Fruit fly (Drosophila melanogaster): Measurements from ENCODE around the gene CG9776.

Gene CG9776

dm6 chr3R:4382165-4382564 is 48.3 kb upstream of the CG9776 start:
- TF ChIP-seq svp (GFP tag): peak; percentile 91
- TF ChIP-seq CG15336 (GFP tag; IDR thresholded peaks at IDR 0.05): no peak

- TF ChIP-seq CG1621 (tag; optimal IDR thresholded peaks at IDR 0.05) (no peak), CG3032 (tag; optimal IDR thresholded peaks at IDR 0.05) (no peak), svp (GFP tag) (peak; percentile 51), Hr4 (GFP tag; optimal IDR thresholded peaks at IDR 0.05) (no peak), vri (GFP tag; optimal IDR thresholded peaks at IDR 0.05) (peak; percentile 15), esn (GFP tag; optimal IDR thresholded peaks at IDR 0.05) (peak; percentile 29), fkh (GFP tag; optimal IDR thresholded peaks at IDR 0.05) (peak; percentile 38), CG15336 (GFP tag; IDR thresholded peaks at IDR 0.05) (0 out of 2 replicates have a peak, but pooled peaks have one; percentile 25), Ets96B (tag; optimal IDR thresholded peaks at IDR 0.05) (no peak), ss (GFP tag; optimal IDR thresholded peaks at IDR 0.05) (no peak), net (GFP tag; optimal IDR thresholded peaks at IDR 0.05) (no peak), Eip78C (GFP tag) (peak; percentile 50), eg (GFP tag; IDR thresholded peaks at IDR 0.05) (no peak)
These were observed 47.4 kb upstream of the CG9776 start, which contains the start of gene Cont for dm6 chr3R:4381079-4381919. Cont (plus strand) TSS chr3R:4381306.

dm6 chr3R:4378363-4379354 is 44.8 kb upstream of the CG9776 start, which contains the start of gene Sfxn1-3:
Sfxn1-3 (plus strand) TSS chr3R:4378600.
- TF ChIP-seq Met (GFP tag; optimal IDR thresholded peaks at IDR 0.05) (peak; percentile 54), CG1621 (tag; optimal IDR thresholded peaks at IDR 0.05) (no peak), OdsH (GFP tag; optimal IDR thresholded peaks at IDR 0.05) (no peak), CG6854 (GFP tag; optimal IDR thresholded peaks at IDR 0.05) (peak; percentile 90), esn (GFP tag; optimal IDR thresholded peaks at IDR 0.05) (peak; percentile 64), lz (GFP tag; optimal IDR thresholded peaks at IDR 0.05) (peak; percentile 37), Hr38 (GFP tag; optimal IDR thresholded peaks at IDR 0.05) (no peak), fd59A (GFP tag; optimal IDR thresholded peaks at IDR 0.05) (no peak), spab (GFP tag; optimal IDR thresholded peaks at IDR 0.05) (no peak), Eip75B (GFP tag; optimal IDR thresholded peaks at IDR 0.05) (no peak), Smox (GFP tag; optimal IDR thresholded peaks at IDR 0.05) (peak; percentile 34), CG8319 (GFP tag; optimal IDR thresholded peaks at IDR 0.05) (no peak), CG6276 (GFP tag; optimal IDR thresholded peaks at IDR 0.05) (no peak), pdm3 (GFP tag; optimal IDR thresholded peaks at IDR 0.05) (no peak), CG32006 (GFP tag; optimal IDR thresholded peaks at IDR 0.05) (no peak), CG15336 (GFP tag; IDR thresholded peaks at IDR 0.05) (no peak; the same call in 1 of the 2 replicates), Gug (GFP tag; IDR thresholded peaks at IDR 0.05) (no peak), dac (GFP tag; optimal IDR thresholded peaks at IDR 0.05) (no peak), salr (GFP tag; optimal IDR thresholded peaks at IDR 0.05) (peak in 1 of 2 experiments; percentile 4), CG10669 (GFP tag; optimal IDR thresholded peaks at IDR 0.05) (no peak), eg (GFP tag; IDR thresholded peaks at IDR 0.05) (peak; percentile 71; the same call in 2 of the 3 replicates), topi (GFP tag; optimal IDR thresholded peaks at IDR 0.05) (peak; percentile 57), svp (GFP tag) (peak; percentile 86), CG8632 (GFP tag; optimal IDR thresholded peaks at IDR 0.05) (peak; percentile 10), achi (GFP tag; optimal IDR thresholded peaks at IDR 0.05) (no peak), Eip78C (GFP tag) (peak; percentile 88), Hr4 (GFP tag; optimal IDR thresholded peaks at IDR 0.05) (no peak), fkh (GFP tag; optimal IDR thresholded peaks at IDR 0.05) (peak; percentile 87), CG3032 (tag; optimal IDR thresholded peaks at IDR 0.05) (peak; percentile 4), CG8119 (GFP tag; IDR thresholded peaks at IDR 0.05) (peak; percentile 50; the same call in 2 of the 3 replicates), cyc (GFP tag; optimal IDR thresholded peaks at IDR 0.05) (no peak), CG11294 (GFP tag; IDR thresholded peaks at IDR 0.05) (no peak; the same call in 1 of the 2 replicates), acj6 (GFP tag; optimal IDR thresholded peaks at IDR 0.05) (peak; percentile 2), CG31627 (GFP tag; optimal IDR thresholded peaks at IDR 0.05) (peak; percentile 35), dsx (GFP tag; optimal IDR thresholded peaks at IDR 0.05; ENCODE audit: poor library complexity, severe bottlenecking) (peak; percentile 72), Ets96B (tag; optimal IDR thresholded peaks at IDR 0.05) (no peak), Blimp-1 (GFP tag; optimal IDR thresholded peaks at IDR 0.05) (peak; percentile 40), CG6792 (GFP tag; optimal IDR thresholded peaks at IDR 0.05) (peak; percentile 4)

All from whole organism, prepupa.